Worm (Caenorhabditis elegans) whole organism, L4/young adult: Measurements from ENCODE around the gene lnp-1.

ENCODE experiments used
- W03F9.2 ChIP-seq: fragments of 150-350 bp; optimal IDR thresholded peaks from 2 replicates; lab custom pipeline; 2014; ENCODE audit warnings: missing biosample characterization, missing genetic modification characterization
- dao-5 ChIP-seq: sonication (generic microtip); optimal IDR thresholded peaks from 2 replicates; lab custom pipeline; 2016; ENCODE audit warnings: missing genotype, missing genetic modification characterization, moderate library complexity, missing compliant biosample characterization
- him-1 ChIP-seq: sonication (generic microtip); optimal IDR thresholded peaks from 2 replicates; lab custom pipeline; 2016; ENCODE audit warnings: missing genotype, missing genetic modification reagents, missing genetic modification characterization, missing compliant biosample characterization

- TF ChIP-seq dao-5 (no peak), W03F9.2 (tag; lab: Kevin White, UChicago) (no peak), him-1 (tag; lab: Kevin White, UChicago) (no peak)
Measured at ce11 chrX:4587934-4588333, 628 bp upstream of the lnp-1 start.
